Worm (Caenorhabditis elegans) whole organism, L4/young adult: Measurements from ENCODE around the gene C29E4.9.
A peak's percentile ranks its signal among the peaks of the same experiment; 100 is the strongest.

Experiments used
- W03F9.2 ChIP-seq: fragments of 150-350 bp; optimal IDR thresholded peaks from 2 replicates; lab custom pipeline; 2014; ENCODE audit warnings: missing biosample characterization, missing genetic modification characterization
- dao-5 ChIP-seq: sonication (generic microtip); optimal IDR thresholded peaks from 2 replicates; lab custom pipeline; 2016; ENCODE audit warnings: missing genotype, missing genetic modification characterization, moderate library complexity, missing compliant biosample characterization
- him-1 ChIP-seq: sonication (generic microtip); optimal IDR thresholded peaks from 2 replicates; lab custom pipeline; 2016; ENCODE audit warnings: missing genotype, missing genetic modification reagents, missing genetic modification characterization, missing compliant biosample characterization

The C29E4.9 gene

ce11 chrIII:7956965-7957364 is at the start of gene C29E4.9:
TSS of gene C29E4.9 (minus strand) at chrIII:7957065.
- TF ChIP-seq him-1 (tag; lab: Kevin White, UChicago), result no peak
- TF ChIP-seq W03F9.2 (tag; lab: Kevin White, UChicago), result no peak
- no peak for TF ChIP-seq dao-5 (tag; lab: Kevin White, UChicago)

ce11 chrIII:8004091-8004490 is 47.2 kb upstream of the C29E4.9 start, which contains the start of gene C06G4.6:
TSS of gene C06G4.6 (plus strand) at chrIII:8004391.
- no peak for TF ChIP-seq W03F9.2 (tag; lab: Kevin White, UChicago)
- no peak for TF ChIP-seq him-1 (tag; lab: Kevin White, UChicago)
- TF ChIP-seq dao-5 (tag; lab: Kevin White, UChicago), result no peak

DNA sequence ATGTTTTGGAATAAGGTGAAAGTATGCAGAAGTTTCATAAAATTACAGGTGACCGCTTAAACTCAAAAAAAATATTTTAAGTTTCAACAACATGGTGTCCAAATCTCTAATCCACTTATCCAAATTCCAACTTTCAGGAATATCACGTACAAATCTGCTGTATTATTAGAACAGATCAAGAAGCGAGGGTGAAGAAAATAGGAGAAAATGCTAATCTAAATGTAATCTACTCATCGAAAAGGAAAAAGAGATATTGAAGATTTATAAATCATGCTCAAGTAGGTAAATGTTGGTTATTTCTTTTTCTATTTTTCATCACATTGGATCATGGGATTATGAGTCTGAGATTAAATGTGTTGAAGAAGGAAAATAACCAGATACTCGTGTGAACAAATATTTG is 44.7 kb upstream of the C29E4.9 start:
- TF ChIP-seq dao-5 (tag; lab: Kevin White, UChicago), result no peak
- TF ChIP-seq W03F9.2 (tag; lab: Kevin White, UChicago), result no peak
- no peak for TF ChIP-seq him-1 (tag; lab: Kevin White, UChicago)

DNA sequence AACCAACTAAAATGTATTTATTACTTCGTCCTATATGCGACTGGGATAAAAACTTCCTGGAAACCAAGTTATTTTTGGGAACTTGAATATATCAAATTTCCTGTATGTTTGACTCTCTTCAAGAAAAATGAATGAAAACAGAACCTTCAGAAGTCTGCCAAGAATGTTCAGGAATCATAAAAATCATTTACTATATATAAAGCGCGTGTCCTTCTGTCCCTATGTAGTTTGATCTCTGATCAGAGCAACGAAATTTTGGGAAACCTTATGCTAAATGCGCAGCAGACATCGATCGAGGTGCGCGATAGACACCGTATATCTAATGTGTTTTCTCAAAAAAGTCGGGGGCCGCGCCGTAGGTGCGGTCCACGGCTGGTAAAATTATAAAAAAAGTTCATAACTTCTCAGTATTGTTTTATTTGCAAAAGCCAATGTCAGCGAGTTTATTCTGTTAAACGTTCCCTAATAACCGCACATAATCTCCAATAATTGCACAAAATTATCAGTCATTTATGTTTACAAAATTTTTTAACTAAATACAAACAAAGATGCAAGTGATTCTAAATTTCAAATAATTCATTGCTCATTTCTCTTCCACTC is 40.7 kb upstream of the C29E4.9 start:
- TF ChIP-seq dao-5 (tag; lab: Kevin White, UChicago), result no peak
- TF ChIP-seq W03F9.2 (tag; lab: Kevin White, UChicago), result no peak
- no peak for TF ChIP-seq him-1 (tag; lab: Kevin White, UChicago)

- TF ChIP-seq him-1 (tag; lab: Kevin White, UChicago) (no peak), W03F9.2 (tag; lab: Kevin White, UChicago) (no peak), dao-5 (tag; lab: Kevin White, UChicago) (no peak)
These were observed 39.5 kb upstream of the C29E4.9 start, which contains the start of gene npr-17 for ce11 chrIII:7996353-7996752. TSS of gene npr-17 (minus strand) at chrIII:7996453.

- TF ChIP-seq W03F9.2 (tag; lab: Kevin White, UChicago), result peak; percentile 20
- TF ChIP-seq dao-5 (tag; lab: Kevin White, UChicago), result no peak
- TF ChIP-seq him-1 (tag; lab: Kevin White, UChicago), result no peak
These were observed 29.8 kb upstream of the C29E4.9 start, which contains the start of gene hrpk-2 for ce11 chrIII:7986585-7987171. TSS of gene hrpk-2 (plus strand) at chrIII:7987121.

ce11 chrIII:7981938-7982337 is 25.1 kb upstream of the C29E4.9 start:
- TF ChIP-seq W03F9.2 (tag; lab: Kevin White, UChicago) (no peak), him-1 (tag; lab: Kevin White, UChicago) (no peak), dao-5 (tag; lab: Kevin White, UChicago) (no peak)

- TF ChIP-seq W03F9.2 (tag; lab: Kevin White, UChicago) (no peak), him-1 (tag; lab: Kevin White, UChicago) (no peak), dao-5 (tag; lab: Kevin White, UChicago) (no peak)
These were observed 24.4 kb upstream of the C29E4.9 start for ce11 chrIII:7981233-7981632.

- TF ChIP-seq dao-5 (tag; lab: Kevin White, UChicago) (no peak), W03F9.2 (tag; lab: Kevin White, UChicago) (no peak), him-1 (tag; lab: Kevin White, UChicago) (no peak)
These were observed 22.8 kb upstream of the C29E4.9 start, which contains the start of gene clp-1 for ce11 chrIII:7979659-7980058. TSS of gene clp-1 (plus strand) at chrIII:7979959.

DNA sequence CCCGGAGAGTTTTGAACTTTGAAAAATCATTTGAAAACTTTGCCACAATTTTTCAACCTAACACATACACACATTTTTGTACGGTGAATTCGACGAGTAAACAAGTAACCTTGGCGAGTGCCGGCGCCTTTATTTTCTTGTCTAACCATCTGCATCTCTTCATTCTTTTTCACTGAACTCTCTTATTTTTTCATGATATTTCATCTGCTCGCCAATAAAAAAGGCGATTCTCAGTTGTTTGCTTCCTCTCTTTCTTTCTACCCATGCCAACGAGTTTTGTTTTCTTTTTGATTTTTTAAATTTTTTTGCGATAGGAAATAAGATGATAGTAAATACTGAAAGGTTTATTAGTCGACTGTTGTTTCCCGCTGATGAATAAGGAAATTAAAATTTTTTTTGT is 21.9 kb upstream of the C29E4.9 start:
- TF ChIP-seq dao-5 (tag; lab: Kevin White, UChicago) (no peak), W03F9.2 (tag; lab: Kevin White, UChicago) (no peak), him-1 (tag; lab: Kevin White, UChicago) (no peak)

DNA sequence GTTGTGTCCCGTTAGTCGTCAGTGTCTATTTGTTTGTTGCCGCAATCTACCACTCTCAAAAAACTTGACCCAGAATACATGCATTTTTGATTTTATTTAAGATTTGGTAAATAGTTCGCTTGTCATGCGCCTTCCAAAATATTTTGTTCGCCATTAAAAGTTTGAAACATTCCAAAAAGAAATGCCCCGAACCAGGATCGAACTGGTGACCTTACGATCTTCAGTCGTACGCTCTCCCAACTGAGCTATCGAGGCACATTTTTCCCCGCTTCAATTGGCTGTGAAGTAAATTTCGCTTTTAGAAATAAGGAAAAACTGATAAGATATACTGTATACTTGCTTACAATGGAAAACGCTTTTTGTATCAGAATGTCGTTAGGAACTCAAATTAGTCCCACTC is 21.4 kb upstream of the C29E4.9 start:
- TF ChIP-seq him-1 (tag; lab: Kevin White, UChicago) (no peak), W03F9.2 (tag; lab: Kevin White, UChicago) (no peak), dao-5 (tag; lab: Kevin White, UChicago) (no peak)

DNA sequence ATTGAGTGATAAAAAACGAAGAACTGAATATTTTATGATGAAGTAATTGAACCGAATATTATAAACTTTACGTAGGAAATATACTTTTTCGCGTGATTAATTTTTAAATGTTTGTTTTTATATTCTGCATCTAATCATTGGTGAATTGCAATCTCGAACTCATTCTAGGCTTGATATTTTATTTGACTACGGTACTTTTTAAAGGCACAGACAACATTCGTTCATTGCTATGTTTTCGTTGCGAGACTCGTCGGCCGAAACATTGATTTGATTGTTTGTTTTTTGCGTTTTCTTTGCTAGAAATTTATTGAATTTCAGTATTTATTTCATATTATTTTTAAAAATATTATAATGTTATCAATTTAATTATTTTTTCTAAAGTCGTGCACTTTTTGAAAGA is 20.9 kb upstream of the C29E4.9 start, which contains the start of gene C06G4.4:
Gene C06G4.4, minus strand, starts transcription at position 36 of the 400 bp plus-strand sequence.
- TF ChIP-seq W03F9.2 (tag; lab: Kevin White, UChicago) (peak; percentile 16), him-1 (tag; lab: Kevin White, UChicago) (no peak), dao-5 (tag; lab: Kevin White, UChicago) (no peak)

- TF ChIP-seq him-1 (tag; lab: Kevin White, UChicago), result no peak
- no peak for TF ChIP-seq W03F9.2 (tag; lab: Kevin White, UChicago)
- TF ChIP-seq dao-5 (tag; lab: Kevin White, UChicago), result no peak
These were observed 20.4 kb upstream of the C29E4.9 start for ce11 chrIII:7977224-7977623.
